Worm (Caenorhabditis elegans) whole organism, L2 larva: ENCODE results near the gene kel-3.
"Not testable (repeated sequence)": the region's sequence is repeated elsewhere in the genome, so short reads cannot be mapped to it uniquely, and the experiment has no call there.

ENCODE experiments used
- C34F6.9 ChIP-seq: fragments of 150-350 bp; optimal IDR thresholded peaks from 2 replicates; lab custom pipeline; 2014; ENCODE audit warnings: missing biosample characterization, missing genetic modification characterization
- F13H6.1 ChIP-seq: sonication (generic microtip); optimal IDR thresholded peaks from 2 replicates; lab custom pipeline; 2016; ENCODE audit warnings: missing genetic modification characterization, missing compliant biosample characterization
- R02D3.7 ChIP-seq: fragments of 150-350 bp; optimal IDR thresholded peaks from 2 replicates; lab custom pipeline; 2014; ENCODE audit warnings: missing biosample characterization, missing genetic modification characterization
- Y55F3AM.14 ChIP-seq: fragments of 200-800 bp; sonication (Bioruptor generic); optimal IDR thresholded peaks from 2 replicates; lab custom pipeline; 2018; ENCODE audit warnings: mild to moderate bottlenecking, missing genetic modification characterization, missing compliant biosample characterization
- ZK546.5 ChIP-seq: sonication (generic microtip); optimal IDR thresholded peaks from 2 replicates; lab custom pipeline; 2017; ENCODE audit warnings: missing biosample characterization, missing genetic modification characterization
- alr-1 ChIP-seq: fragments of 150-350 bp; optimal IDR thresholded peaks from 2 replicates; lab custom pipeline; 2014; ENCODE audit warnings: missing biosample characterization, missing genetic modification characterization
- aly-2 ChIP-seq: fragments of 150-350 bp; optimal IDR thresholded peaks from 2 replicates; lab custom pipeline; 2014; ENCODE audit warnings: missing biosample characterization, missing genetic modification characterization
- blmp-1 ChIP-seq: sonication (generic microtip); optimal IDR thresholded peaks from 2 replicates; lab custom pipeline; 2017; ENCODE audit warnings: missing genetic modification characterization, mild to moderate bottlenecking, missing compliant biosample characterization, antibody characterized with exemption, moderate library complexity; ENCODE audit not compliant: insufficient read depth
- ceh-82 ChIP-seq: fragments of 150-350 bp; optimal IDR thresholded peaks from 2 replicates; lab custom pipeline; 2014; ENCODE audit warnings: missing biosample characterization, missing genetic modification characterization
- egl-27 ChIP-seq: sonication (generic microtip); optimal IDR thresholded peaks from 3 replicates; lab custom pipeline; 2017; ENCODE audit warnings: missing biosample characterization, missing genetic modification reagents, missing genetic modification characterization
- elt-3 ChIP-seq: sonication (generic microtip); optimal IDR thresholded peaks from 2 replicates; lab custom pipeline; 2017; ENCODE audit warnings: missing biosample characterization, missing genetic modification characterization
- fos-1 ChIP-seq: fragments of 150-350 bp; optimal IDR thresholded peaks from 2 replicates; lab custom pipeline; 2014; ENCODE audit warnings: missing biosample characterization, missing genetic modification characterization
- gmeb-1 ChIP-seq: fragments of 150-350 bp; optimal IDR thresholded peaks from 2 replicates; lab custom pipeline; 2014; ENCODE audit warnings: missing biosample characterization, missing genetic modification characterization
- lin-11 ChIP-seq: fragments of 150-350 bp; sonication (generic microtip); optimal IDR thresholded peaks from 2 replicates; lab custom pipeline; 2014; ENCODE audit warnings: missing biosample characterization, missing genetic modification characterization, inconsistent platforms, mixed read lengths
- lsy-2 ChIP-seq, 2 experiments: fragments of 150-350 bp in 1 of 2; sonication (generic microtip) in 1 of 2; optimal IDR thresholded peaks; 2 replicates each; lab custom pipeline; 2014 to 2017; ENCODE audit warnings: missing biosample characterization in 2 of 2, missing genetic modification characterization in 2 of 2
- mab-5 ChIP-seq: fragments of 150-350 bp; optimal IDR thresholded peaks from 2 replicates; lab custom pipeline; 2014; ENCODE audit warnings: missing biosample characterization, missing genetic modification characterization
- mbf-1 ChIP-seq: sonication (generic microtip); optimal IDR thresholded peaks from 2 replicates; lab custom pipeline; 2017; ENCODE audit warnings: missing biosample characterization, missing genetic modification characterization
- nhr-10 ChIP-seq: sonication (generic microtip); optimal IDR thresholded peaks from 2 replicates; lab custom pipeline; 2017; ENCODE audit warnings: missing biosample characterization, missing genetic modification characterization
- nhr-21 ChIP-seq: fragments of 150-350 bp; optimal IDR thresholded peaks from 2 replicates; lab custom pipeline; 2014; ENCODE audit warnings: missing biosample characterization, missing genetic modification characterization
- nhr-23 ChIP-seq: fragments of 150-350 bp; optimal IDR thresholded peaks from 2 replicates; lab custom pipeline; 2014; ENCODE audit warnings: missing biosample characterization, missing genetic modification reagents, missing genetic modification characterization
- nhr-237 ChIP-seq: fragments of 150-350 bp; optimal IDR thresholded peaks from 2 replicates; lab custom pipeline; 2014; ENCODE audit warnings: missing biosample characterization, missing genetic modification characterization
- nhr-6 ChIP-seq: fragments of 150-350 bp; optimal IDR thresholded peaks from 2 replicates; lab custom pipeline; 2014; ENCODE audit warnings: missing biosample characterization, missing genetic modification characterization
- nhr-77 ChIP-seq: fragments of 150-350 bp; optimal IDR thresholded peaks from 2 replicates; lab custom pipeline; 2014; ENCODE audit warnings: missing biosample characterization, missing genetic modification characterization
- peb-1 ChIP-seq: fragments of 150-350 bp; optimal IDR thresholded peaks from 2 replicates; lab custom pipeline; 2014; ENCODE audit warnings: missing biosample characterization, missing genetic modification characterization
- sem-4 ChIP-seq: fragments of 150-350 bp; optimal IDR thresholded peaks from 2 replicates; lab custom pipeline; 2014; ENCODE audit warnings: missing biosample characterization, missing genetic modification reagents, missing genetic modification characterization
- skn-1 ChIP-seq: sonication (generic microtip); optimal IDR thresholded peaks from 2 replicates; lab custom pipeline; 2017; ENCODE audit warnings: missing biosample characterization, missing genetic modification characterization
- sma-3 ChIP-seq: sonication (generic microtip); optimal IDR thresholded peaks from 2 replicates; lab custom pipeline; 2016; ENCODE audit warnings: missing genetic modification reagents, missing genetic modification characterization, missing compliant biosample characterization
- sma-9 ChIP-seq, 2 experiments: fragments of 150-350 bp in 1 of 2; sonication (generic microtip) in 1 of 2; optimal IDR thresholded peaks; 2 replicates each; lab custom pipeline; 2014 to 2016; ENCODE audit warnings: missing genetic modification characterization in 2 of 2, mild to moderate bottlenecking in 1 of 2, missing biosample characterization in 1 of 2, missing compliant biosample characterization in 1 of 2, missing genetic modification reagents in 1 of 2, moderate library complexity in 1 of 2
- snpc-4 ChIP-seq: fragments of 150-350 bp; optimal IDR thresholded peaks from 2 replicates; lab custom pipeline; 2014; ENCODE audit warnings: missing biosample characterization, missing genetic modification characterization
- unc-39 ChIP-seq: fragments of 150-350 bp; optimal IDR thresholded peaks from 2 replicates; lab custom pipeline; 2014; ENCODE audit warnings: missing biosample characterization, missing genetic modification characterization
- unc-62 ChIP-seq: fragments of 150-350 bp; optimal IDR thresholded peaks from 2 replicates; lab custom pipeline; 2014; ENCODE audit warnings: missing biosample characterization, missing genetic modification reagents, missing genetic modification characterization
- ztf-1 ChIP-seq: fragments of 200-800 bp; sonication (Bioruptor generic); conservative IDR thresholded peaks from 2 replicates; pipeline ENCODE4 v1.3.6; 2022; ENCODE audit warnings: missing genetic modification characterization, missing compliant biosample characterization
- ztf-11 ChIP-seq: sonication (generic microtip); optimal IDR thresholded peaks from 2 replicates; lab custom pipeline; 2017; ENCODE audit warnings: missing biosample characterization, missing genetic modification characterization
- ztf-4 ChIP-seq: fragments of 150-350 bp; optimal IDR thresholded peaks from 2 replicates; lab custom pipeline; 2014; ENCODE audit warnings: missing biosample characterization, missing genetic modification characterization

kel-3 gene

DNA sequence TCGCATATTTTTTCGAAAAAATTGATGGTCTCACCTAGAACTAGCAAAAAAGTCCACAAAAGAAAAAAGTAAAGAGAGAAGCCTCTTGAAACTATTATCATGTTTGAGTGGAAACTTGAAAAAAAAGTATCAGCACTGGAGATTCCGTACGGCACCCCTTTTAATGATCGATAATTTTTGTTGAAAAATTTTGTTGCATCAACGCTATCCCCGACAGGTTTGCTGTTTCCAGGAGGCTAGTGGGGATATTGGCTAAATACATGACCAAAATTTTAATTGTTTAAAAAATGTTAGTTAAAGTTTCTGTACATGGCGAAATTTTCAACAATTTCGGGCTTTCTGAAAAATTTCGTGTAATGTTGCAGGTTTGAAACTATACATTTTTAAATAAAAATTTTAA, 31.0 kb downstream of the kel-3 start, which contains the start of gene T28A8.2:
T28A8.2 (minus strand) TSS at position 101 of the 400 bp plus-strand sequence.
- no peak for TF ChIP-seq mbf-1 (tag; lab: Kevin White, UChicago)
- TF ChIP-seq fos-1 = no peak
- TF ChIP-seq egl-27 (tag; lab: Kevin White, UChicago) = no peak
- no peak for TF ChIP-seq gmeb-1 (tag; lab: Kevin White, UChicago)
- TF ChIP-seq snpc-4 (tag; lab: Kevin White, UChicago) = no peak
- TF ChIP-seq mab-5 (tag; lab: Kevin White, UChicago) = no peak

DNA sequence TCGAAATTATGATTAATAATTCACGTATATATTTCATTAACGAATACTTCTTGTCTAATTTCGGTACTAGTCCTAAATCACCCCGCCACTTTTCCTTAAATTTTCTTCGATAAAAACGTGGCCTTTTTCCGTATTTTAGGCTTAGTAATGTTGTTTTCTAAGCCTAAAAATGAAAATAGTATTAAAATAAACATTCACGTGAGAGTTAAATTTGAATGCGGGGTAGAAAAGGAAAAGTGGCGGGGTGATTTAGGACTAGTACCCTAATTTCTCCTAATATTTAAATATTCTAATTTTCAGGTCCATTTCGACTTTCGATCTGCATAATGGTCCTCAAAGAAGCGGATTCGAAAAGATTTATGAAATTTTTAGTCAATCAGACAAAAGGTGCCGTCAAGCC, 34.3 kb downstream of the kel-3 start, which contains the start of gene T28A8.6:
T28A8.6 (plus strand) TSS at position 301 of the 400 bp plus-strand sequence.
- TF ChIP-seq egl-27 (tag; lab: Kevin White, UChicago); alr-1 (tag; lab: Kevin White, UChicago); F13H6.1: not testable (repeated sequence)

DNA sequence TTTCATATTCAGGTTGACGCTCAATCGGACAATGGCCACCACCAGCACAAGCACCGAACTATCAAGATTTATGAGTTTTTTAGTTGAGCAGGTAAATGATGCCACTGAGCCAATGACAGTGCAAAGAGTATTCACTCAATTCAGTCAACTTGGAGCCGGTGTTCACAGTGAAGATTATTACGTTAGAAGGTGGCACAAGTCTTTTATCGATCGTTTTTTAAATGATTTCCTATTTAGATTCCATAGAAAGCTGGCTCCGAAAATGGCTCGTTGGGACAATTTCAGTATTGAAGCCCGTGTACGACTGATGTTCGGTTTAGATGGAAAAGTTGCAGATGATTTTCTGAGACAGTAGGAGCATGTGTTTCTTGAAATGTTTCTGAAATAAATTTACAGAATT, 37.0 kb downstream of the kel-3 start, which contains the start of gene T28A8.5:
T28A8.5 (plus strand) TSS at position 32 of the 400 bp plus-strand sequence.
- no peak for TF ChIP-seq ztf-1
- TF ChIP-seq unc-39 = no peak
- TF ChIP-seq sma-9 (GFP tag; optimal IDR thresholded peaks at IDR 0.05; lab: Kevin White, UChicago) = no peak
- no peak for TF ChIP-seq sma-9 (tag; optimal IDR thresholded peaks at IDR 0.05; lab: Kevin White, UChicago)
- TF ChIP-seq Y55F3AM.14 (GFP tag; lab: Kevin White, UChicago) = no peak
- no peak for TF ChIP-seq fos-1
- TF ChIP-seq ztf-11 (tag; lab: Kevin White, UChicago) = no peak
- no peak for TF ChIP-seq snpc-4 (tag; lab: Kevin White, UChicago)
- no peak for TF ChIP-seq nhr-77
- no peak for TF ChIP-seq sem-4 (tag; lab: Kevin White, UChicago)

DNA sequence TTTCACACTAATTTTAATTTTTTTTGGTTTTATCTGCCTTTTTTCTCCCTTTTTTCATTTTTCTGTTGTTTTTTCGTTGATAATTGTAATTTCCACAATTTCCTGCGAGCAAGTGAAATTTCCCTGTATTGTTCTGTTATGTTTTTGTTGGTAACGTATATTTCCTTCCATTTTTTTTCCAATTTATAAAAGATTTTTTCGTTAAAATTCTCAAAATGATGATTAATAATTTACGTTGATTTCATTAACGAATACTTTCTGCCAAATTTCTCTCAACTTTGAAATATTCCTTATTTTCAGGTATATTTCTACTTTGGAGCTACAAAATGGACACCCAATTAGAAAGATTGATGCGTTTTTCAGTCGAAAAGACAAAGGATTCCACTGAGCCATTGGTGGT, 37.9 kb downstream of the kel-3 start, which contains the start of gene T28A8.8:
T28A8.8 (plus strand) TSS at position 301 of the 400 bp plus-strand sequence.
- TF ChIP-seq C34F6.9 (tag; lab: Kevin White, UChicago) (no peak), Y55F3AM.14 (GFP tag; lab: Kevin White, UChicago) (no peak), sma-9 (GFP tag; optimal IDR thresholded peaks at IDR 0.05; lab: Kevin White, UChicago) (no peak), sma-9 (tag; optimal IDR thresholded peaks at IDR 0.05; lab: Kevin White, UChicago) (no peak), lsy-2 (tag; optimal IDR thresholded peaks at IDR 0.05; lab: Kevin White, UChicago) (no peak), ZK546.5 (tag; lab: Kevin White, UChicago) (no peak), ceh-82 (tag; lab: Kevin White, UChicago) (no peak), ztf-11 (tag; lab: Kevin White, UChicago) (no peak), mbf-1 (tag; lab: Kevin White, UChicago) (no peak), sma-3 (GFP tag; lab: Kevin White, UChicago) (no peak), nhr-10 (tag; lab: Kevin White, UChicago) (no peak), R02D3.7 (tag; lab: Kevin White, UChicago) (no peak), blmp-1 (tag; lab: Kevin White, UChicago) (no peak), fos-1 (no peak), ztf-4 (tag; lab: Kevin White, UChicago) (no peak), lin-11 (tag; lab: Kevin White, UChicago) (no peak), skn-1 (tag; lab: Kevin White, UChicago) (no peak), nhr-6 (tag; lab: Kevin White, UChicago) (no peak), elt-3 (tag; lab: Kevin White, UChicago) (no peak), nhr-237 (no peak), mab-5 (tag; lab: Kevin White, UChicago) (no peak)
- TF ChIP-seq, all 48 proteins: peak for 0

DNA sequence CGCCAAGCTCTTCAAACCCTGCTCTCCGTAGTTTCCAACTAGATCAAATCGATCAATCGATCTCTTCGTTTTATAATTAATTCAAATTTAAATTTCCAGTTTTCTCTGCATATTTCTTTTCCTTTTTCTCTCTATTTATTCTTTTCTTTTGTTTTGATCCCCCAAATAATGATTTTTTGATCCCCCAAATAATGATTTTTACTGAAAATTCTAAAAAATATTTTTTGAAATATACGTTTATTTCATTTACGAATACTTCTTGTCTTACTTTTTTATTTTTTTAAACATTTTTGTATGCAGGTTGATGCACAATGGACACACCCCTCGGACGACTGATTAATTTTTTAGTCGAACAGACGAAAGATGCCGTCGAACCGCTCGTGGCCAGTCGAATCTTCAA, 38.8 kb downstream of the kel-3 start, which contains the start of gene T28A8.4:
T28A8.4 (plus strand) TSS at position 301 of the 400 bp plus-strand sequence.
- TF ChIP-seq nhr-6 (tag; lab: Kevin White, UChicago) = no peak
- TF ChIP-seq aly-2 (tag; lab: Kevin White, UChicago) = no peak

DNA sequence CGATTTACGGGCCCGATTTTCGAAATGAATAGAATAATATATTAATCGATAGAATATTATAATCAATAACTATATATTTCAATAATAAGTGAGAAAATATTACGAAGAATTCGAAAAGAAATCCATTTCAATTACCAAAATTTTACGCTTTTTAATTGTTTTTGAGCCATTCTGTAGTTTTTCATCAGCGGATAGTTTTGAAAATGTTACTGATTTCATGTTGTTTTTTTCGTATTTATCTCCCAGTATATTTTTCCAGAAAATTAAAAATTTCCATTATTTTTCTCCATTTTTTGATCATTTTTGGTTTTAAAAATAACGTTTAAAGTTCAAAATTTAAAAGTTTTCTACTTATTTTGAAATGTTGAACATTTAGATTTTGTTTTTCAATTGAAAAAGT, 41.1 kb downstream of the kel-3 start, which contains the start of gene T28A8.3:
T28A8.3 (plus strand) TSS at position 301 of the 400 bp plus-strand sequence.
- TF ChIP-seq gmeb-1 (tag; lab: Kevin White, UChicago) (no peak), sma-9 (GFP tag; optimal IDR thresholded peaks at IDR 0.05; lab: Kevin White, UChicago) (no peak), sma-9 (tag; optimal IDR thresholded peaks at IDR 0.05; lab: Kevin White, UChicago) (no peak), nhr-10 (tag; lab: Kevin White, UChicago) (no peak), nhr-77 (no peak), Y55F3AM.14 (GFP tag; lab: Kevin White, UChicago) (no peak), mbf-1 (tag; lab: Kevin White, UChicago) (no peak), nhr-21 (tag; lab: Kevin White, UChicago) (no peak), ztf-4 (tag; lab: Kevin White, UChicago) (no peak), nhr-23 (tag; lab: Kevin White, UChicago) (no peak), unc-62 (GFP tag; lab: Kevin White, UChicago) (no peak), snpc-4 (tag; lab: Kevin White, UChicago) (no peak), sem-4 (tag; lab: Kevin White, UChicago) (no peak), peb-1 (tag; lab: Kevin White, UChicago) (no peak), lin-11 (tag; lab: Kevin White, UChicago) (no peak), nhr-237 (no peak)
